Worm (Caenorhabditis elegans) whole organism, L4 larva: ENCODE measurements around the gene srh-111.

Source experiments
- R02D3.7 ChIP-seq: fragments of 150-350 bp; sonication (generic microtip); optimal IDR thresholded peaks from 3 replicates; lab custom pipeline; 2014; ENCODE audit warnings: missing biosample characterization, missing genetic modification characterization
- T20F7.1 ChIP-seq: fragments of 200-800 bp; sonication (Bioruptor generic); optimal IDR thresholded peaks from 2 replicates; lab custom pipeline; 2018; ENCODE audit warnings: mild to moderate bottlenecking, missing genetic modification characterization, missing compliant biosample characterization
- Y48G9A.11 ChIP-seq: fragments of 200-800 bp; sonication (Bioruptor generic); IDR thresholded peaks from 2 replicates; pipeline ENCODE4 v1.3.6; 2022; ENCODE audit warnings: missing genetic modification reagents, missing genetic modification characterization, missing compliant biosample characterization
- Y75B8A.6 ChIP-seq: fragments of 200-800 bp; sonication (Bioruptor generic); IDR thresholded peaks from 2 replicates; pipeline ENCODE4 v1.3.6; 2022; ENCODE audit warnings: missing genetic modification reagents, missing genetic modification characterization, missing compliant biosample characterization
- ZK546.5 ChIP-seq, 2 experiments: sonication (generic microtip); optimal IDR thresholded peaks; 2 replicates each; lab custom pipeline; 2017; ENCODE audit warnings: missing biosample characterization in 2 of 2, missing genetic modification characterization in 2 of 2
- aha-1 ChIP-seq: fragments of 150-350 bp; peaks from one replicate; lab custom pipeline; 2014; ENCODE audit warnings: missing biosample characterization, missing genetic modification characterization
- aly-2 ChIP-seq: sonication (generic microtip); optimal IDR thresholded peaks from 2 replicates; lab custom pipeline; 2018; ENCODE audit warnings: missing biosample characterization, missing genetic modification characterization
- attf-4 ChIP-seq: sonication (generic microtip); optimal IDR thresholded peaks from 3 replicates; lab custom pipeline; 2017; ENCODE audit warnings: missing biosample characterization, missing genetic modification characterization
- ceh-44 ChIP-seq: fragments of 200-800 bp; sonication (Bioruptor generic); IDR thresholded peaks from 2 replicates; pipeline ENCODE4 v1.3.6; 2022; ENCODE audit warnings: missing genetic modification reagents, missing genetic modification characterization, missing compliant biosample characterization
- ces-1 ChIP-seq: fragments of 150-350 bp; sonication (generic microtip); optimal IDR thresholded peaks from 4 replicates; lab custom pipeline; 2014; ENCODE audit warnings: missing biosample characterization, missing genetic modification reagents, missing genetic modification characterization
- ctbp-1 ChIP-seq: fragments of 200-800 bp; sonication (Bioruptor generic); IDR thresholded peaks from 2 replicates; pipeline ENCODE4 v1.3.6; 2022; ENCODE audit warnings: missing genetic modification reagents, missing genetic modification characterization, missing compliant biosample characterization
- daf-12 ChIP-seq: fragments of 150-350 bp; optimal IDR thresholded peaks from 2 replicates; lab custom pipeline; 2014; ENCODE audit warnings: missing biosample characterization, missing genetic modification reagents, missing genetic modification characterization
- dmd-8 ChIP-seq: fragments of 200-800 bp; sonication (Bioruptor generic); IDR thresholded peaks from 2 replicates; pipeline ENCODE4 v1.3.6; 2022; ENCODE audit warnings: missing genetic modification characterization, missing compliant biosample characterization
- egl-27 ChIP-seq: sonication (generic microtip); optimal IDR thresholded peaks from 3 replicates; lab custom pipeline; 2017; ENCODE audit warnings: missing biosample characterization, missing genetic modification reagents, missing genetic modification characterization
- gei-8 ChIP-seq: fragments of 200-800 bp; sonication (Bioruptor generic); optimal IDR thresholded peaks from 2 replicates; lab custom pipeline; 2018; ENCODE audit warnings: mild to moderate bottlenecking, missing genetic modification characterization, missing compliant biosample characterization
- hmg-1.1 ChIP-seq: fragments of 200-800 bp; sonication (Bioruptor generic); IDR thresholded peaks from 2 replicates; pipeline ENCODE4 v1.3.6; 2022; ENCODE audit warnings: missing genetic modification reagents, missing genetic modification characterization, missing compliant biosample characterization
- jun-1 ChIP-seq: fragments of 150-350 bp; optimal IDR thresholded peaks from 2 replicates; lab custom pipeline; 2014; ENCODE audit warnings: missing biosample characterization, missing genetic modification reagents, missing genetic modification characterization
- lim-7 ChIP-seq: fragments of 200-800 bp; sonication (Bioruptor generic); IDR thresholded peaks from 2 replicates; pipeline ENCODE4 v1.3.6; 2022; ENCODE audit warnings: missing genetic modification characterization, missing compliant biosample characterization
- madf-5 ChIP-seq, 2 experiments: fragments of 200-800 bp; sonication (Bioruptor generic); IDR thresholded peaks; 2 replicates each; pipeline ENCODE4 v1.3.6; 2022; ENCODE audit warnings: missing compliant biosample characterization in 2 of 2, missing genetic modification characterization in 2 of 2
- mdt-29 ChIP-seq: fragments of 200-800 bp; sonication (Bioruptor generic); IDR thresholded peaks from 2 replicates; pipeline ENCODE4 v1.3.6; 2022; ENCODE audit warnings: missing genetic modification reagents, missing genetic modification characterization, missing compliant biosample characterization
- mes-2 ChIP-seq: sonication (generic microtip); optimal IDR thresholded peaks from 2 replicates; lab custom pipeline; 2016; ENCODE audit warnings: missing genotype, mild to moderate bottlenecking, missing genetic modification characterization, missing compliant biosample characterization; ENCODE audit not compliant: poor library complexity, severe bottlenecking
- nhr-111 ChIP-seq: fragments of 200-800 bp; sonication (Bioruptor generic); optimal IDR thresholded peaks from 2 replicates; lab custom pipeline; 2018; ENCODE audit warnings: mild to moderate bottlenecking, missing genetic modification characterization, missing compliant biosample characterization
- nhr-41 ChIP-seq: fragments of 200-800 bp; sonication (Bioruptor generic); IDR thresholded peaks from 2 replicates; pipeline ENCODE4 v1.3.6; 2022; ENCODE audit warnings: missing genetic modification reagents, missing genetic modification characterization, missing compliant biosample characterization
- nhr-42 ChIP-seq: fragments of 200-800 bp; sonication (Bioruptor generic); IDR thresholded peaks from 2 replicates; pipeline ENCODE4 v1.3.6; 2022; ENCODE audit warnings: missing genetic modification characterization, missing compliant biosample characterization
- nhr-48 ChIP-seq: sonication (generic microtip); optimal IDR thresholded peaks from 2 replicates; lab custom pipeline; 2016; ENCODE audit warnings: mild to moderate bottlenecking, missing genetic modification characterization, missing compliant biosample characterization
- php-3 ChIP-seq: fragments of 200-800 bp; sonication (Bioruptor generic); IDR thresholded peaks from 2 replicates; pipeline ENCODE4 v1.3.6; 2022; ENCODE audit warnings: missing genetic modification reagents, missing genetic modification characterization, missing compliant biosample characterization
- pqm-1 ChIP-seq: sonication (generic microtip); optimal IDR thresholded peaks from 2 replicates; lab custom pipeline; 2017; ENCODE audit warnings: missing biosample characterization, missing genetic modification characterization
- set-16 ChIP-seq: fragments of 200-800 bp; sonication (Bioruptor generic); IDR thresholded peaks from 2 replicates; pipeline ENCODE4 v1.3.6; 2022; ENCODE audit warnings: missing genetic modification reagents, missing genetic modification characterization, missing compliant biosample characterization
- unc-130 ChIP-seq: sonication (generic microtip); optimal IDR thresholded peaks from 2 replicates; lab custom pipeline; 2016; ENCODE audit warnings: missing genetic modification reagents, missing genetic modification characterization, missing compliant biosample characterization
- vab-7 ChIP-seq: fragments of 200-800 bp; sonication (Bioruptor generic); IDR thresholded peaks from 2 replicates; pipeline ENCODE4 v1.3.6; 2022; ENCODE audit warnings: missing genetic modification reagents, missing genetic modification characterization, missing compliant biosample characterization
- zfp-3 ChIP-seq: fragments of 200-800 bp; sonication (Bioruptor generic); conservative IDR thresholded peaks from 2 replicates; pipeline ENCODE4 v1.3.6; 2022; ENCODE audit warnings: missing genetic modification reagents, missing genetic modification characterization, missing compliant biosample characterization
- zip-2 ChIP-seq: fragments of 150-350 bp; optimal IDR thresholded peaks from 2 replicates; lab custom pipeline; 2014; ENCODE audit warnings: missing biosample characterization, missing genetic modification characterization

The srh-111 gene

DNA sequence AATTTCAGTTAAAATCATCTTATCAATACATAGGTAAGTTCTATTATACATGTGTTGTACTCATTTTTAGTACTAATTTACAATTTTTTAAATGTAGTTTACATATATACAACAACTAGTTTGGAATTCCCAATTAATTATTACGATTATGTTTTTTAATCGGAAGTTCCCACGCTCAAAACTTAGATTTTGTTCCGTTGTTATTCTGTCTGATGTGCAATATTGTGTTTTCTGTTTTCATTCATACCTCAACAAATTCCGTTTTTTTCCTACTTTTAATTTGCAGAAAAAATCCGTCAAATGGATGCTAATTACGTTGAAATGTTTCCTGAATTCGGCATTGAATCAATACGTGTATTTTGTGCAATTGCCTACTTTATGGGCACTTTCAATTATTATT lies 21.3 kb upstream of the srh-111 start, which contains the start of gene srw-31:
srw-31 (plus strand) TSS at position 301 of the 400 bp plus-strand sequence.
- TF ChIP-seq dmd-8 (GFP tag; lab: Robert Waterston, UW) (no peak), madf-5 (GFP tag; IDR thresholded peaks at IDR 0.05; lab: Robert Waterston, UW) (no peak)

DNA sequence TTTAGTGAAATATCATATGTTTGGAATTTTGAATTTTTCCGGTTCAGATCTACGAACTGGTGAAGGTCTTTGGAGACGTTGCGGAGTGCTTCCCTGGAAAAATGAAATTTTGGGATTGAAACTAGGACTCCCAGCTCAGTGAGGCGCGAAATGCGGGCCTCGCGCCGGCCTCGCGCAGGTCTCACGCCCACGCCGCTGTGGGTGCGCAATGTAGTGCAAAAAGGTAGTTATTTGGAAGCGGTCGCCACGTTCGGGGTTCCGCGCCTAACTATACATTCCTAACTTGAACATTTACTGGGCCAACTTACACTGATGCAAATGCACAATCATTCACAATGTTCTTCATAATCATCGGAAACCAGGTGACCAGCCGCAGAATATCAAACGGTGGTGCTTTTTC lies 15.1 kb upstream of the srh-111 start:
- TF ChIP-seq unc-130 (GFP tag; lab: Kevin White, UChicago) (no peak), ctbp-1 (GFP tag; lab: Robert Waterston, UW) (no peak), ceh-44 (GFP tag; lab: Robert Waterston, UW) (0 out of 2 replicates have a peak, but pooled peaks have one; percentile 25), zfp-3 (GFP tag; lab: Robert Waterston, UW) (no peak), mdt-29 (GFP tag; lab: Robert Waterston, UW) (no peak), ces-1 (GFP tag; lab: Kevin White, UChicago) (no peak), set-16 (peak; percentile 65), aha-1 (tag; lab: Kevin White, UChicago) (no peak), nhr-111 (GFP tag; lab: Kevin White, UChicago) (no peak), T20F7.1 (GFP tag; lab: Kevin White, UChicago) (no peak), nhr-41 (GFP tag; lab: Robert Waterston, UW) (no peak), nhr-48 (tag; lab: Kevin White, UChicago) (no peak)

DNA sequence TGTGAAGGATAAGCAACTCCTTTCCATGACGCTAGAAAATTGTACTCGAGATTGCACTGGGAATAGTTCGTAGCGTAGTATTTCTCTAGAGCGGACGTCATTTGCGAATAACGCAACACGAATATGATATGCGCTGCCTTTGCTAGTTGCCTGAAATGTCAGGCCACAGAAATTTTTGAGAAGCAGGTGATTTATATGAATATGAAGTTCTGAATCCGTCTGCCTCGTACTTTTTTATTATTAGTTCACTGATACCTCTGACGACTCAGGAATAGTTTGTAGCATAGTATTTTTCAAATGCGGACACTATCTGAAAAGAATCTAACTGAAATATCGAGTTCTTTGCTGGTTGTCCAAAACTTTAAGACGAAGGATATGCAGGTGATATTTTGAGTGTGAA lies 11.1 kb upstream of the srh-111 start, which contains the start of gene srh-118:
srh-118 (minus strand) TSS at position 101 of the 400 bp plus-strand sequence.
- TF ChIP-seq gei-8 (GFP tag; lab: Kevin White, UChicago) (no peak), Y75B8A.6 (GFP tag; lab: Robert Waterston, UW) (no peak), ZK546.5 (tag; optimal IDR thresholded peaks at IDR 0.05; lab: Kevin White, UChicago) (no peak), nhr-48 (tag; lab: Kevin White, UChicago) (no peak), ceh-44 (GFP tag; lab: Robert Waterston, UW) (no peak), daf-12 (tag; lab: Kevin White, UChicago) (no peak), vab-7 (no peak), zip-2 (tag; lab: Kevin White, UChicago) (no peak)

DNA sequence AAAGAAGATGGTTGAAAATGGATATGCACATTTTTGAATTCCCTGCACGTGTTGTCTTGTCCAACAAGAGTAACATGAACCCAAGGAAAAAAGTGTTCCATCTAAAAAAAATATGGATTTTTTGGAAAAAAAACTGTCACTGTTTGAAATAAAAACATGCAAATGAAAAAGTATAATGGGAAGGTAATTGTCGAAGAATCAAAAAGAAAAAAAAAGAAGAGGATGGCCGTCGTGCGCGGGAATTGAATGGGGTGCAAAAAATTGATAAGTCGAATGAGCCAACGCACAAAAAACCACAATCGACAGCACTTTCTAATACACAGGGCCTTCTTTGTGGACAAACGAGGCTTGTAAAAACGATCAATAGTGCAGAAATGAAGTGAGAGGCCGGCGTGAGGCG lies 8.8 kb upstream of the srh-111 start, which contains the start of gene fbxa-102:
fbxa-102 (minus strand) TSS at position 101 of the 400 bp plus-strand sequence.
- no peak for TF ChIP-seq pqm-1 (tag; lab: Kevin White, UChicago)
- no peak for TF ChIP-seq mes-2 (tag; lab: Kevin White, UChicago)
- TF ChIP-seq Y48G9A.11 (GFP tag; lab: Robert Waterston, UW) = no peak
- TF ChIP-seq lim-7 (GFP tag; lab: Robert Waterston, UW) = no peak
- TF ChIP-seq hmg-1.1 = no peak
- no peak for TF ChIP-seq php-3 (GFP tag; lab: Robert Waterston, UW)
- TF ChIP-seq nhr-42 (GFP tag; lab: Robert Waterston, UW) = no peak
- TF ChIP-seq R02D3.7 (tag; lab: Kevin White, UChicago) = no peak
- no peak for TF ChIP-seq Y75B8A.6 (GFP tag; lab: Robert Waterston, UW)
- TF ChIP-seq egl-27 (tag; lab: Kevin White, UChicago) = no peak
- TF ChIP-seq ces-1 (GFP tag; lab: Kevin White, UChicago) = no peak
- TF ChIP-seq jun-1 = no peak
- no peak for TF ChIP-seq aly-2
- no peak for TF ChIP-seq gei-8 (GFP tag; lab: Kevin White, UChicago)

DNA sequence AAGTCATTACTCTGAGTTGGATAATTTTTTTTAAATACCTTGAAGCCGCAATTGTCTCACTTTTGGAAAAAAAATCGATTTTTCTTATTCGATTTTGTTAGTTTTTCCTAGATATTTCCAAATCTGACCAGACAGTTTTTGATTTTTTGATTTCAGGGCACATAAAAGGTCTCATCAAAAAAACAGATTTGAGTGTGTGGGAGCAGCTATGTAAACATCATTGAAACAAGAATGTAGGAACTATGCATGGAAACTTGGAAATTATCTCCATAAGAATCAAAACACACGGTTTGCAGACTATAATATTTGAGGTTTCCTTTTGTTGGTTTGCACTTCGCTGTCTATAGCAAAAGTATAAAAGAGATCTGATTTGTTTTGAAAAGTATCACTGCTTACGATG lies 1.1 kb upstream of the srh-111 start, which contains the start of gene scl-24:
scl-24 (plus strand) TSS at position 301 of the 400 bp plus-strand sequence.
- TF ChIP-seq lim-7 (GFP tag; lab: Robert Waterston, UW) (no peak), attf-4 (no peak), aha-1 (tag; lab: Kevin White, UChicago) (peak; percentile 8)
